Worm (Caenorhabditis elegans) whole organism, L4 larva: ENCODE measurements around the gene srh-268.
"Not testable (repeated sequence)": the region's sequence is repeated elsewhere in the genome, so short reads cannot be mapped to it uniquely, and the experiment has no call there.

Source experiments
- D1046.2 ChIP-seq: fragments of 200-800 bp; sonication (Bioruptor generic); IDR thresholded peaks from 2 replicates; pipeline ENCODE4 v1.3.6; 2022; ENCODE audit warnings: missing genetic modification characterization, missing compliant biosample characterization
- F26F4.8 ChIP-seq: fragments of 200-800 bp; sonication (Bioruptor generic); conservative IDR thresholded peaks from 2 replicates; pipeline ENCODE4 v1.3.6; 2022; ENCODE audit warnings: missing genetic modification characterization, missing compliant biosample characterization
- F37D6.2 ChIP-seq: sonication (generic microtip); optimal IDR thresholded peaks from 2 replicates; lab custom pipeline; 2016; ENCODE audit warnings: mild to moderate bottlenecking, missing genetic modification characterization, missing compliant biosample characterization
- R02D3.7 ChIP-seq: fragments of 150-350 bp; sonication (generic microtip); optimal IDR thresholded peaks from 3 replicates; lab custom pipeline; 2014; ENCODE audit warnings: missing biosample characterization, missing genetic modification characterization
- ctbp-1 ChIP-seq: fragments of 200-800 bp; sonication (Bioruptor generic); IDR thresholded peaks from 2 replicates; pipeline ENCODE4 v1.3.6; 2022; ENCODE audit warnings: missing genetic modification reagents, missing genetic modification characterization, missing compliant biosample characterization
- daf-12 ChIP-seq: fragments of 150-350 bp; optimal IDR thresholded peaks from 2 replicates; lab custom pipeline; 2014; ENCODE audit warnings: missing biosample characterization, missing genetic modification reagents, missing genetic modification characterization
- daf-16 ChIP-seq, 3 experiments: sonication (generic microtip); optimal IDR thresholded peaks; 2 replicates each; lab custom pipeline; 2016 to 2017; ENCODE audit warnings: missing genetic modification characterization in 3 of 3, missing genetic modification reagents in 3 of 3, mild to moderate bottlenecking in 2 of 3, missing compliant biosample characterization in 2 of 3, missing biosample characterization in 1 of 3, moderate library complexity in 1 of 3
- daf-19 ChIP-seq: fragments of 200-800 bp; sonication (Bioruptor generic); conservative IDR thresholded peaks from 2 replicates; pipeline ENCODE4 v1.3.6; 2022; ENCODE audit warnings: missing genetic modification characterization, missing compliant biosample characterization
- dve-1 ChIP-seq: sonication (generic microtip); optimal IDR thresholded peaks from 2 replicates; lab custom pipeline; 2017; ENCODE audit warnings: antibody characterized with exemption, mild to moderate bottlenecking, missing genetic modification characterization, missing compliant biosample characterization; ENCODE audit not compliant: insufficient read depth
- hif-1 ChIP-seq, 2 experiments: sonication (generic microtip); optimal IDR thresholded peaks; 2 replicates each; lab custom pipeline; 2016 to 2017; ENCODE audit warnings: missing compliant biosample characterization in 2 of 2, missing genetic modification characterization in 2 of 2, missing genetic modification reagents in 2 of 2, missing genotype in 2 of 2, mild to moderate bottlenecking in 1 of 2
- hlh-30 ChIP-seq: sonication (generic microtip); optimal IDR thresholded peaks from 2 replicates; lab custom pipeline; 2017; ENCODE audit warnings: antibody characterized with exemption, mild to moderate bottlenecking, missing genetic modification characterization, missing compliant biosample characterization; ENCODE audit not compliant: insufficient read depth
- lin-38 ChIP-seq: fragments of 200-800 bp; sonication (Bioruptor generic); IDR thresholded peaks from 2 replicates; pipeline ENCODE4 v1.3.6; 2022; ENCODE audit warnings: missing genetic modification reagents, missing genetic modification characterization, missing compliant biosample characterization
- mdl-1 ChIP-seq, 2 experiments: fragments of 150-350 bp in 1 of 2; sonication (generic microtip) in 1 of 2; optimal IDR thresholded peaks; 2 replicates each; lab custom pipeline; 2014 to 2017; ENCODE audit warnings: missing biosample characterization in 2 of 2, missing genetic modification characterization in 2 of 2
- mep-1 ChIP-seq: fragments of 150-350 bp; sonication (generic microtip); optimal IDR thresholded peaks from 3 replicates; lab custom pipeline; 2014; ENCODE audit warnings: missing biosample characterization, missing genetic modification characterization
- nhr-102 ChIP-seq: sonication (generic microtip); optimal IDR thresholded peaks from 2 replicates; lab custom pipeline; 2016; ENCODE audit warnings: mild to moderate bottlenecking, missing genetic modification characterization, moderate library complexity, missing compliant biosample characterization
- nhr-111 ChIP-seq: fragments of 200-800 bp; sonication (Bioruptor generic); optimal IDR thresholded peaks from 2 replicates; lab custom pipeline; 2018; ENCODE audit warnings: mild to moderate bottlenecking, missing genetic modification characterization, missing compliant biosample characterization
- nhr-28 ChIP-seq: fragments of 150-350 bp; optimal IDR thresholded peaks from 2 replicates; lab custom pipeline; 2014; ENCODE audit warnings: missing biosample characterization, missing genetic modification characterization
- nhr-41 ChIP-seq: fragments of 200-800 bp; sonication (Bioruptor generic); IDR thresholded peaks from 2 replicates; pipeline ENCODE4 v1.3.6; 2022; ENCODE audit warnings: missing genetic modification reagents, missing genetic modification characterization, missing compliant biosample characterization
- nhr-48 ChIP-seq: sonication (generic microtip); optimal IDR thresholded peaks from 2 replicates; lab custom pipeline; 2016; ENCODE audit warnings: mild to moderate bottlenecking, missing genetic modification characterization, missing compliant biosample characterization
- nhr-6 ChIP-seq: fragments of 150-350 bp; optimal IDR thresholded peaks from 2 replicates; lab custom pipeline; 2014; ENCODE audit warnings: missing biosample characterization, missing genetic modification characterization
- nhr-77 ChIP-seq: fragments of 150-350 bp; optimal IDR thresholded peaks from 2 replicates; lab custom pipeline; 2014; ENCODE audit warnings: missing biosample characterization, missing genetic modification characterization
- pha-4 ChIP-seq, 2 experiments: fragments of 150-350 bp in 1 of 2; fragments of 200-800 bp in 1 of 2; sonication (Bioruptor generic) in 1 of 2; IDR thresholded peaks in 1 of 2; optimal IDR thresholded peaks in 1 of 2; 2 replicates each; pipeline versions ENCODE4 v1.3.6 to Lab custom; 2014 to 2022; ENCODE audit warnings: missing genetic modification characterization in 2 of 2, missing genetic modification reagents in 2 of 2, missing biosample characterization in 1 of 2, missing compliant biosample characterization in 1 of 2
- pqm-1 ChIP-seq: sonication (generic microtip); optimal IDR thresholded peaks from 2 replicates; lab custom pipeline; 2017; ENCODE audit warnings: missing biosample characterization, missing genetic modification characterization
- spr-1 ChIP-seq: sonication (generic microtip); optimal IDR thresholded peaks from 2 replicates; lab custom pipeline; 2016; ENCODE audit warnings: mild to moderate bottlenecking, missing genetic modification characterization, missing compliant biosample characterization
- tag-97 ChIP-seq: fragments of 200-800 bp; sonication (Bioruptor generic); IDR thresholded peaks from 2 replicates; pipeline ENCODE4 v1.3.6; 2022; ENCODE audit warnings: missing genetic modification characterization, missing compliant biosample characterization
- zfp-3 ChIP-seq: fragments of 200-800 bp; sonication (Bioruptor generic); conservative IDR thresholded peaks from 2 replicates; pipeline ENCODE4 v1.3.6; 2022; ENCODE audit warnings: missing genetic modification reagents, missing genetic modification characterization, missing compliant biosample characterization
- ztf-11 ChIP-seq: fragments of 150-350 bp; optimal IDR thresholded peaks from 2 replicates; lab custom pipeline; 2014; ENCODE audit warnings: missing biosample characterization, missing genetic modification characterization
- ztf-7 ChIP-seq: fragments of 150-350 bp; optimal IDR thresholded peaks from 2 replicates; lab custom pipeline; 2014; ENCODE audit warnings: missing biosample characterization, missing genetic modification characterization

srh-268 gene

DNA sequence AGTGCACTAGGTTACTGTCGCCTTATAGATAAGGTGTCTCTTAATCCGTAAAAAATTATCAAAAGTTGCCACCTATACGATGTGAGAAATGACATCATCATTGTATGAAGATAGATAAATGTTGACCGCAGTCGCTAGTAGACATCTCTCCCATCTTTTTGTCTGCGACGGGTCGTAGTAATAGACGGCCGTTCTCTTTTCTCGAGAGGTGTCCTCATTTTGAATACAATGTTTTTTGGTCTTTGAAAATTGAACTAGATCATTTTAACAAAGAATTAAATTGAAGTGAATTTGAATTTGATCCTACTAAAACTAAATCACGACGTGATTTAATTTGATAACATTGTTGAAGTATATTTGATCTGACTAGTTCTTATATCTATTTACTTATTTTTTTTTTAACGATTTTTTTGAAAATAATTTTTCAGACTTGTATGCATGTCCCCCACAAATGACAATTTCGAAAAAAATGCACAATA is 30.5 kb upstream of the srh-268 start, which contains the start of the genes str-31 and nhr-172:
TSS of gene str-31 (minus strand) at position 101 of the 479 bp plus-strand sequence.
TSS of gene nhr-172 (plus strand) at position 429 of the 479 bp plus-strand sequence.
- TF ChIP-seq nhr-48 (tag; lab: Kevin White, UChicago) (no peak), D1046.2 (GFP tag; lab: Robert Waterston, UW) (no peak), daf-16 (GFP tag; optimal IDR thresholded peaks at IDR 0.05; lab: Kevin White, UChicago) (no peak), daf-16 (tag; optimal IDR thresholded peaks at IDR 0.05; lab: Kevin White, UChicago) (no peak), pha-4 (GFP tag; IDR thresholded peaks at IDR 0.05; lab: Robert Waterston, UW) (no peak), pha-4 (tag; optimal IDR thresholded peaks at IDR 0.05; lab: Kevin White, UChicago) (no peak), daf-12 (tag; lab: Kevin White, UChicago) (no peak), F37D6.2 (tag; lab: Kevin White, UChicago) (no peak), pqm-1 (tag; lab: Kevin White, UChicago) (no peak), nhr-102 (no peak), ztf-7 (tag; lab: Kevin White, UChicago) (no peak), R02D3.7 (tag; lab: Kevin White, UChicago) (no peak)

DNA sequence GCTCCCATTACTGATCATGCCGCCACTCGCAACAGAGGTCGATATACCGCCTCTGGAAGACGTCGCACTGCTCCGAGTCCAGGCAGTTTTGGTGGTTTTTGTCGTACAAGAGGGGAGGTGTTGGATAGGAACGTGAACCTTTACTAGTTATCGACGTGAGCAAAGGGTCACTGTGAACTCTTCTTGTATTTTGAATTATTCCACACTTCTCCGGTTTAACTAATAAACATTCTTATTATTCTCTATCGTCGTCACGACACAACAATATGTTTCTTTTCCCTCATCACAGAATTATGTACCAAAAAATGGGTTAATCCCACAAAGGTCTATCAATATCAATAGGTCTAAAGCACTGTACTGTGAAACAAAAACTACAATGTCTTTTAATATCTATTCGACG is 27.6 kb upstream of the srh-268 start, which contains the start of gene nhr-171:
TSS of gene nhr-171 (plus strand) at position 301 of the 400 bp plus-strand sequence.
- not testable (repeated sequence) for TF ChIP-seq F26F4.8 (GFP tag; lab: Robert Waterston, UW); daf-19 (GFP tag; lab: Robert Waterston, UW); nhr-41

DNA sequence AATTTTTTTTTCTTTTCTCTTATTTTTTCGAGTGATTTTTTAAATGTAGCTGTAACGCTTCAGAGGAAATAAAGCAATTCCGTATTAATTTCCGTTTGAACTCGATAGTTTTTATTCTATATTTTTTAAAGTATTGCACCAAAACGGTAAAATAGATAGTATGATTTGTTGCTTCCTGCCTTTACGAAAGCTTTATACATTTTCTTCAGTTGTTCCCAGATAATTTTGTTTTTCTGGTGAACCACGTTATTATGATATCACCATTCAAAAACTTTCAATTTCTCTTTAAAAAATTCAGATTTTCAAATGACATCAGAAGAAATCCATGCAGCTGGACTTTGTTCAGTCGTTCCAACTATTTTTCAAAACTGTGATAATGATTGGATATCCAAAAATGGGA is 24.2 kb upstream of the srh-268 start, which contains the start of gene srb-18:
TSS of gene srb-18 (plus strand) at position 301 of the 400 bp plus-strand sequence.
- TF ChIP-seq hlh-30 (tag; lab: Kevin White, UChicago): no peak
- no peak for TF ChIP-seq tag-97 (GFP tag; lab: Robert Waterston, UW)
- TF ChIP-seq nhr-6 (tag; lab: Kevin White, UChicago): no peak
- TF ChIP-seq ztf-11 (tag; lab: Kevin White, UChicago): no peak
- TF ChIP-seq ctbp-1: no peak
- TF ChIP-seq nhr-111 (GFP tag; lab: Kevin White, UChicago): no peak
- TF ChIP-seq hif-1 (tag; optimal IDR thresholded peaks at IDR 0.05; lab: Kevin White, UChicago): no peak
- TF ChIP-seq dve-1 (tag; lab: Kevin White, UChicago): no peak
- TF ChIP-seq lin-38 (GFP tag; lab: Robert Waterston, UW): no peak
- no peak for TF ChIP-seq spr-1 (tag; lab: Kevin White, UChicago)
- no peak for TF ChIP-seq nhr-28 (tag; lab: Kevin White, UChicago)
- TF ChIP-seq, all 104 proteins: peak for 0

DNA sequence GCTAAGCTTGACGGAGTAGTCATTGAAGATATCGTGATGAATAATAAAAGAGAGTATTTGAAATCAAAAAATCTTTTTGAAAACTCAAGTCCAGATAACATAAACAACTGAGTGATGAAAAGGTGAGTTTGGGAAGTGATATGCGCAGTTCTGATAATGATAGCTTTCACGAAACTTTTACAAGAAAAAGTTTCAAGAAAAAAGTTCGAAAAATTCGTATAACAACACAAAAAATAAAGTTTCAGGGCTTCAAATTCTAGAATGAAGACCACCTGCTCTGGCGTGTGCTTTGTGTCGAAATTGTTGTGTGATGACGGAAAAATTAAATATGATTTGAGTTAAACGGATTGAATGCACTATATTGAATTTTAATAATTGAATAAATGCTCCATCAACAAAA is 19.0 kb upstream of the srh-268 start, which contains the start of gene srb-19:
TSS of gene srb-19 (minus strand) at position 101 of the 400 bp plus-strand sequence.
- no peak for TF ChIP-seq nhr-111 (GFP tag; lab: Kevin White, UChicago)
- TF ChIP-seq dve-1 (tag; lab: Kevin White, UChicago): no peak
- TF ChIP-seq daf-16 (GFP tag; optimal IDR thresholded peaks at IDR 0.05; lab: Kevin White, UChicago): no peak
- no peak for TF ChIP-seq daf-16 (tag; optimal IDR thresholded peaks at IDR 0.05; lab: Kevin White, UChicago)
- TF ChIP-seq mep-1 (tag; lab: Kevin White, UChicago): no peak
- TF ChIP-seq zfp-3 (GFP tag; lab: Robert Waterston, UW): no peak

DNA sequence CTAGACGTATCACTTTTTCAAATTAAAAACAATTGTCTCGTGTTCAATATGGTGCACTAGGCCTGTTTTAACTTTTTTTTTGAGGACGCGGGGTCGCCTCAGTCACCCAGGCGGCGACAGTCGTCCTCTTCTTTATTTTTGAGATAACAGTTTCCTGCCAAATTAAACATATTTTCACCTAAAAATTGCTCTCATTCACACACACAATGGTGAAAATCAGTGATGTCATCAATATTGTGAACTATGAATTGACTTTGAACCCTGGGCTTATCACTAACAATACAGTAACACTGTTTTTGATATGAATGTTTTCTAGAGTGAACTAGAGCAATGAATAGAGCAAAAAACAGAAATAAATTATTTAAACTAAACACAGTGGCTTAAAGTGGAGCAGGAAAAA is 17.8 kb upstream of the srh-268 start:
- TF ChIP-seq nhr-77 (tag; lab: Kevin White, UChicago) (peak; percentile 22), pqm-1 (tag; lab: Kevin White, UChicago) (peak; percentile 58), nhr-48 (tag; lab: Kevin White, UChicago) (peak; percentile 19), ctbp-1 (no peak), mdl-1 (tag; optimal IDR thresholded peaks at IDR 0.05; lab: Kevin White, UChicago) (no peak), daf-16 (GFP tag; optimal IDR thresholded peaks at IDR 0.05; lab: Kevin White, UChicago) (no peak), daf-16 (tag; optimal IDR thresholded peaks at IDR 0.05; lab: Kevin White, UChicago) (peak; percentile 94), hif-1 (tag; optimal IDR thresholded peaks at IDR 0.05; lab: Kevin White, UChicago) (no peak), nhr-28 (tag; lab: Kevin White, UChicago) (peak; percentile 41)
